Fruit fly (Drosophila melanogaster) whole organism, embryonic: ENCODE measurements around the gene CG6432.
A peak's percentile ranks its signal among the peaks of the same experiment; 100 is the strongest.

ENCODE experiments used
- Awh ChIP-seq: fragments of 200-800 bp; sonication (Bioruptor generic); IDR thresholded peaks from 2 replicates; pipeline ENCODE4, ENCODE4 v1.3.6; 2022; ENCODE audit warnings: missing biosample characterization, missing genetic modification characterization
- CG1024 ChIP-seq: fragments of 200-800 bp; sonication (Bioruptor generic); IDR thresholded peaks from 2 replicates; pipeline ENCODE4 v1.3.6; 2022; ENCODE audit warnings: missing biosample characterization, missing genetic modification characterization
- CG10274 ChIP-seq: fragments of 200-800 bp; sonication (Bioruptor generic); optimal IDR thresholded peaks from 3 replicates; lab custom pipeline; 2017; ENCODE audit warnings: missing biosample characterization, mild to moderate bottlenecking, missing genetic modification characterization
- CG10462 ChIP-seq: fragments of 200-800 bp; sonication (Bioruptor generic); optimal IDR thresholded peaks from 2 replicates; lab custom pipeline; 2016; ENCODE audit warnings: missing biosample characterization, missing genetic modification characterization
- CG12219 ChIP-seq: fragments of 200-800 bp; sonication (Bioruptor generic); optimal IDR thresholded peaks from 3 replicates; lab custom pipeline; 2018; ENCODE audit warnings: missing biosample characterization, mild to moderate bottlenecking, missing genetic modification characterization
- CG12769 ChIP-seq: fragments of 200-800 bp; sonication (Bioruptor generic); optimal IDR thresholded peaks from 2 replicates; lab custom pipeline; 2019; ENCODE audit warnings: missing biosample characterization, mild to moderate bottlenecking, missing genetic modification characterization, moderate library complexity
- CG13775 ChIP-seq: fragments of 200-800 bp; sonication (Bioruptor generic); optimal IDR thresholded peaks from 3 replicates; lab custom pipeline; 2017; ENCODE audit warnings: missing biosample characterization, mild to moderate bottlenecking, missing genetic modification characterization
- CG14710 ChIP-seq: fragments of 200-800 bp; sonication (Bioruptor generic); optimal IDR thresholded peaks from 3 replicates; lab custom pipeline; 2019; ENCODE audit warnings: missing biosample characterization, mild to moderate bottlenecking, missing genetic modification characterization, moderate library complexity
- CG15073 ChIP-seq: fragments of 200-800 bp; sonication (Bioruptor generic); optimal IDR thresholded peaks from 2 replicates; lab custom pipeline; 2016; ENCODE audit warnings: missing biosample characterization, missing genetic modification characterization
- CG1603 ChIP-seq: fragments of 200-800 bp; sonication (Bioruptor generic); optimal IDR thresholded peaks from 2 replicates; lab custom pipeline; 2019; ENCODE audit warnings: missing biosample characterization, mild to moderate bottlenecking, missing genetic modification characterization, moderate library complexity
- CG1792 ChIP-seq: fragments of 200-800 bp; sonication (Bioruptor generic); optimal IDR thresholded peaks from 2 replicates; lab custom pipeline; 2016; ENCODE audit warnings: missing biosample characterization, missing genetic modification characterization
- CG30431 ChIP-seq: fragments of 200-800 bp; sonication (Bioruptor generic); optimal IDR thresholded peaks from 2 replicates; lab custom pipeline; 2017; ENCODE audit warnings: missing biosample characterization, missing genetic modification characterization
- CG3281 ChIP-seq: fragments of 200-800 bp; sonication (Bioruptor generic); optimal IDR thresholded peaks from 3 replicates; lab custom pipeline; 2017; ENCODE audit warnings: missing biosample characterization, mild to moderate bottlenecking, missing genetic modification characterization
- CG3407 ChIP-seq: fragments of 200-800 bp; sonication (Bioruptor generic); optimal IDR thresholded peaks from 2 replicates; lab custom pipeline; 2018; ENCODE audit warnings: missing biosample characterization, mild to moderate bottlenecking, missing genetic modification characterization
- CG3847 ChIP-seq: fragments of 200-800 bp; sonication (Bioruptor generic); IDR thresholded peaks from 2 replicates; pipeline ENCODE4 v1.3.6; 2022; ENCODE audit warnings: missing biosample characterization, missing genetic modification characterization
- CG6175 ChIP-seq: fragments of 200-800 bp; sonication (Bioruptor generic); IDR thresholded peaks from 3 replicates; pipeline ENCODE4 v1.3.6; 2022; ENCODE audit warnings: missing biosample characterization, missing genetic modification characterization
- CG6254 ChIP-seq: fragments of 200-800 bp; sonication (Bioruptor generic); optimal IDR thresholded peaks from 3 replicates; lab custom pipeline; 2017; ENCODE audit warnings: mild to moderate bottlenecking, missing biosample characterization, missing genetic modification reagents, missing genetic modification characterization
- CG8089 ChIP-seq: fragments of 200-800 bp; sonication (Bioruptor generic); optimal IDR thresholded peaks from 3 replicates; lab custom pipeline; 2016; ENCODE audit warnings: missing biosample characterization, missing genetic modification characterization
- CG8359 ChIP-seq: fragments of 200-800 bp; sonication (Bioruptor generic); optimal IDR thresholded peaks from 2 replicates; lab custom pipeline; 2017; ENCODE audit warnings: missing biosample characterization, mild to moderate bottlenecking, missing genetic modification characterization, borderline replicate concordance
- D19A ChIP-seq: fragments of 200-800 bp; optimal IDR thresholded peaks from 3 replicates; lab custom pipeline; 2019; ENCODE audit warnings: missing biosample characterization, mild to moderate bottlenecking, missing genetic modification characterization, moderate library complexity
- Doc3 ChIP-seq: fragments of 200-800 bp; sonication (Bioruptor generic); IDR thresholded peaks from 3 replicates; pipeline ENCODE4 v1.3.6; 2022; ENCODE audit warnings: missing biosample characterization, missing genetic modification characterization; ENCODE audit not compliant: partially characterized antibody
- Drgx ChIP-seq: fragments of 200-800 bp; sonication (Bioruptor generic); IDR thresholded peaks from 2 replicates; pipeline ENCODE4 v1.3.6; 2022; ENCODE audit warnings: missing biosample characterization, missing genetic modification characterization
- HLHmδ ChIP-seq: fragments of 200-800 bp; sonication (Bioruptor generic); optimal IDR thresholded peaks from 2 replicates; lab custom pipeline; 2018; ENCODE audit warnings: missing biosample characterization, mild to moderate bottlenecking, missing genetic modification characterization, moderate library complexity
- Meics ChIP-seq: fragments of 200-800 bp; sonication (Bioruptor generic); optimal IDR thresholded peaks from 2 replicates; lab custom pipeline; 2017; ENCODE audit warnings: missing biosample characterization, mild to moderate bottlenecking, missing genetic modification characterization
- NFAT ChIP-seq: fragments of 200-800 bp; sonication (Bioruptor generic); IDR thresholded peaks from 2 replicates; pipeline ENCODE4 v1.3.6; 2022; ENCODE audit warnings: missing biosample characterization, missing genetic modification characterization
- Sry-β ChIP-seq: fragments of 200-800 bp; sonication (Bioruptor generic); optimal IDR thresholded peaks from 2 replicates; lab custom pipeline; 2018; ENCODE audit warnings: missing biosample characterization, mild to moderate bottlenecking, missing genetic modification characterization, moderate library complexity
- Sry-δ ChIP-seq: fragments of 200-800 bp; sonication (Bioruptor generic); optimal IDR thresholded peaks from 2 replicates; lab custom pipeline; 2016; ENCODE audit warnings: missing biosample characterization, missing genetic modification characterization
- ab ChIP-seq: fragments of 200-800 bp; sonication (Bioruptor generic); optimal IDR thresholded peaks from 2 replicates; lab custom pipeline; 2016; ENCODE audit warnings: missing biosample characterization, missing genetic modification characterization
- crp ChIP-seq, 2 experiments: fragments of 200-800 bp; sonication (Bioruptor generic); optimal IDR thresholded peaks; 2 replicates in 1 of 2; 3 replicates in 1 of 2; lab custom pipeline; 2017; ENCODE audit warnings: missing biosample characterization in 2 of 2, missing genetic modification characterization in 2 of 2, mild to moderate bottlenecking in 1 of 2, moderate library complexity in 1 of 2
- dmrt99B ChIP-seq: fragments of 200-800 bp; sonication (Bioruptor generic); optimal IDR thresholded peaks from 2 replicates; lab custom pipeline; 2018; ENCODE audit warnings: missing biosample characterization, mild to moderate bottlenecking, missing genetic modification characterization, moderate library complexity
- fd3F ChIP-seq: fragments of 200-800 bp; sonication (Bioruptor generic); optimal IDR thresholded peaks from 2 replicates; lab custom pipeline; 2018; ENCODE audit warnings: missing biosample characterization, mild to moderate bottlenecking, missing genetic modification characterization, moderate library complexity
- fd96Cb ChIP-seq: fragments of 200-800 bp; sonication (Bioruptor generic); optimal IDR thresholded peaks from 2 replicates; lab custom pipeline; 2018; ENCODE audit warnings: missing biosample characterization, mild to moderate bottlenecking, missing genetic modification characterization, moderate library complexity
- ftz-f1 ChIP-seq: fragments of 200-800 bp; sonication (Bioruptor generic); optimal IDR thresholded peaks from 2 replicates; lab custom pipeline; 2016; ENCODE audit warnings: missing biosample characterization, missing genetic modification characterization
- gcm ChIP-seq: fragments of 200-800 bp; sonication (Bioruptor generic); optimal IDR thresholded peaks from 2 replicates; lab custom pipeline; 2019; ENCODE audit warnings: missing biosample characterization, mild to moderate bottlenecking, missing genetic modification characterization, moderate library complexity
- grau ChIP-seq: fragments of 200-800 bp; optimal IDR thresholded peaks from 3 replicates; lab custom pipeline; 2019; ENCODE audit warnings: missing biosample characterization, mild to moderate bottlenecking, missing genetic modification characterization, moderate library complexity
- hbn ChIP-seq: fragments of 200-800 bp; sonication (Bioruptor generic); IDR thresholded peaks from 2 replicates; pipeline ENCODE4 v1.3.6; 2022; ENCODE audit warnings: missing biosample characterization, missing genetic modification characterization; ENCODE audit not compliant: partially characterized antibody
- jigr1 ChIP-seq: fragments of 200-800 bp; sonication (Bioruptor generic); IDR thresholded peaks from 3 replicates; pipeline ENCODE4 v1.3.6; 2022; ENCODE audit warnings: missing biosample characterization, missing genetic modification characterization
- lbe ChIP-seq: fragments of 200-800 bp; sonication (Bioruptor generic); optimal IDR thresholded peaks from 2 replicates; lab custom pipeline; 2016; ENCODE audit warnings: missing biosample characterization, mild to moderate bottlenecking, missing genetic modification characterization
- mam ChIP-seq: fragments of 200-800 bp; sonication (Bioruptor generic); optimal IDR thresholded peaks from 3 replicates; lab custom pipeline; 2016; ENCODE audit warnings: missing biosample characterization, missing genetic modification characterization
- nau ChIP-seq: fragments of 200-800 bp; sonication (Bioruptor generic); optimal IDR thresholded peaks from 3 replicates; lab custom pipeline; 2017; ENCODE audit warnings: missing biosample characterization, mild to moderate bottlenecking, missing genetic modification characterization, missing genetic modification reagents
- nerfin-2 ChIP-seq: fragments of 200-800 bp; sonication (Bioruptor generic); IDR thresholded peaks from 2 replicates; pipeline ENCODE4 v1.3.6; 2022; ENCODE audit warnings: missing biosample characterization, missing genetic modification characterization; ENCODE audit not compliant: partially characterized antibody
- odd ChIP-seq: fragments of 200-800 bp; sonication (Bioruptor generic); optimal IDR thresholded peaks from 2 replicates; lab custom pipeline; 2017; ENCODE audit warnings: missing biosample characterization, mild to moderate bottlenecking, missing genetic modification characterization
- onecut ChIP-seq: fragments of 200-800 bp; sonication (Bioruptor generic); IDR thresholded peaks from 2 replicates; pipeline ENCODE4 v1.3.6; 2022; ENCODE audit warnings: missing biosample characterization, missing genetic modification characterization
- sisA ChIP-seq: fragments of 200-800 bp; sonication (Bioruptor generic); IDR thresholded peaks from 2 replicates; pipeline ENCODE4 v1.3.6; 2022; ENCODE audit warnings: missing biosample characterization, missing genetic modification characterization
- sug ChIP-seq: fragments of 200-800 bp; optimal IDR thresholded peaks from 2 replicates; lab custom pipeline; 2019; ENCODE audit warnings: missing biosample characterization, mild to moderate bottlenecking, missing genetic modification characterization, moderate library complexity
- tup ChIP-seq: fragments of 200-800 bp; sonication (Bioruptor generic); optimal IDR thresholded peaks from 2 replicates; lab custom pipeline; 2016; ENCODE audit warnings: missing biosample characterization, mild to moderate bottlenecking, missing genetic modification characterization, moderate library complexity
- wek ChIP-seq: fragments of 200-800 bp; sonication (Bioruptor generic); optimal IDR thresholded peaks from 3 replicates; lab custom pipeline; 2018; ENCODE audit warnings: missing biosample characterization, mild to moderate bottlenecking, missing genetic modification characterization, moderate library complexity

CG6432 gene

dm6 chr3R:24295556-24296465 lies 40.9 kb upstream of the CG6432 start (continued):
- TF ChIP-seq Meics (GFP tag; lab: Kevin White, UChicago) (peak; percentile 5), CG6254 (GFP tag; lab: Kevin White, UChicago) (no peak), CG12769 (tag; lab: Kevin White, UChicago) (peak; percentile 90), Drgx (GFP tag; lab: Robert Waterston, UW) (peak; percentile 94), CG13775 (GFP tag; lab: Kevin White, UChicago) (peak; percentile 77), Awh (GFP tag; lab: Robert Waterston, UW) (peak; percentile 77), CG8359 (GFP tag; lab: Kevin White, UChicago) (no peak), CG12219 (GFP tag; lab: Kevin White, UChicago) (peak; percentile 79), fd3F (peak; percentile 79), CG1603 (peak; percentile 89), NFAT (GFP tag; lab: Robert Waterston, UW) (peak; percentile 74; the same call in 1 of the 2 replicates), CG3281 (GFP tag; lab: Kevin White, UChicago) (peak; percentile 75), ftz-f1 (GFP tag; lab: Kevin White, UChicago) (no peak), wek (peak; percentile 39), mam (GFP tag; lab: Kevin White, UChicago) (peak; percentile 75), CG3407 (GFP tag; lab: Kevin White, UChicago) (peak; percentile 48), CG1792 (GFP tag; lab: Kevin White, UChicago) (peak; percentile 60), HLHmδ (GFP tag; lab: Kevin White, UChicago) (no peak), hbn (no peak), onecut (GFP tag; lab: Robert Waterston, UW) (peak; percentile 73), crp (GFP tag; optimal IDR thresholded peaks at IDR 0.05; lab: Kevin White, UChicago) (peak in 1 of 2 experiments; percentile 7), Doc3 (GFP tag; lab: Robert Waterston, UW) (no peak), nau (GFP tag; lab: Kevin White, UChicago) (peak; percentile 12), Sry-δ (peak; percentile 11), nerfin-2 (GFP tag; lab: Robert Waterston, UW) (no peak), lbe (peak; percentile 98), CG3847 (peak; percentile 73), D19A (peak; percentile 60), CG15073 (peak; percentile 25), CG14710 (tag; lab: Kevin White, UChicago) (peak; percentile 67), Sry-β (GFP tag; lab: Kevin White, UChicago) (no peak), tup (GFP tag; lab: Kevin White, UChicago) (peak; percentile 61), grau (tag; lab: Kevin White, UChicago) (peak; percentile 98), dmrt99B (tag; lab: Kevin White, UChicago) (peak; percentile 81), gcm (GFP tag; lab: Kevin White, UChicago) (peak; percentile 29), odd (GFP tag; lab: Kevin White, UChicago) (peak; percentile 66), sug (peak; percentile 60), sisA (GFP tag; lab: Robert Waterston, UW) (peak; percentile 67), CG8089 (peak; percentile 55), CG10462 (GFP tag; lab: Kevin White, UChicago) (peak; percentile 63), CG10274 (peak; percentile 20), ab (GFP tag; lab: Kevin White, UChicago) (peak; percentile 39), fd96Cb (tag; lab: Kevin White, UChicago) (peak; percentile 67), CG1024 (GFP tag; lab: Robert Waterston, UW) (no peak), CG6175 (GFP tag; lab: Robert Waterston, UW) (peak; percentile 72; the same call in 2 of the 3 replicates), CG30431 (GFP tag; lab: Kevin White, UChicago) (peak; percentile 81), jigr1 (GFP tag; lab: Robert Waterston, UW) (no peak)
